Worm (Caenorhabditis elegans) whole organism, L1 larva: ENCODE data around the gene nlp-56.

ENCODE experiments used
- C34B4.2 ChIP-seq: sonication (generic microtip); optimal IDR thresholded peaks from 2 replicates; lab custom pipeline; 2017; ENCODE audit warnings: mild to moderate bottlenecking, missing genetic modification characterization, missing compliant biosample characterization
- F16B12.6 ChIP-seq: fragments of 150-350 bp; optimal IDR thresholded peaks from 2 replicates; lab custom pipeline; 2014; ENCODE audit warnings: missing biosample characterization, missing genetic modification characterization
- Y116A8C.19 ChIP-seq: sonication (generic microtip); optimal IDR thresholded peaks from 2 replicates; lab custom pipeline; 2016; ENCODE audit warnings: missing compliant biosample characterization, missing genetic modification characterization, borderline replicate concordance
- alr-1 ChIP-seq: fragments of 200-800 bp; sonication (Bioruptor generic); optimal IDR thresholded peaks from 2 replicates; lab custom pipeline; 2018; ENCODE audit warnings: borderline replicate concordance, mild to moderate bottlenecking, missing genetic modification characterization, missing compliant biosample characterization
- ama-1 ChIP-seq: fragments of 150-350 bp; optimal IDR thresholded peaks from 2 replicates; lab custom pipeline; 2014
- blmp-1 ChIP-seq: fragments of 150-350 bp; optimal IDR thresholded peaks from 2 replicates; lab custom pipeline; 2014; ENCODE audit warnings: missing biosample characterization, missing genetic modification characterization
- ceh-63 ChIP-seq: fragments of 200-800 bp; sonication (Bioruptor generic); optimal IDR thresholded peaks from 2 replicates; lab custom pipeline; 2018; ENCODE audit warnings: mild to moderate bottlenecking, missing genetic modification characterization, missing compliant biosample characterization
- ceh-8 ChIP-seq: fragments of 200-800 bp; sonication (Bioruptor generic); optimal IDR thresholded peaks from 2 replicates; lab custom pipeline; 2018; ENCODE audit warnings: mild to moderate bottlenecking, missing genetic modification characterization, moderate library complexity, missing compliant biosample characterization
- ceh-90 ChIP-seq: sonication (generic microtip); optimal IDR thresholded peaks from 2 replicates; lab custom pipeline; 2016; ENCODE audit warnings: missing genetic modification characterization, missing compliant biosample characterization
- ces-1 ChIP-seq: fragments of 150-350 bp; optimal IDR thresholded peaks from 2 replicates; lab custom pipeline; 2014; ENCODE audit warnings: missing biosample characterization, missing genetic modification reagents, missing genetic modification characterization
- dpl-1 ChIP-seq, 3 experiments: fragments of 150-350 bp in 2 of 3; sonication (generic microtip) in 1 of 3; optimal IDR thresholded peaks; 2 replicates each; lab custom pipeline; 2014 to 2017; ENCODE audit warnings: missing biosample characterization in 3 of 3, missing genetic modification characterization in 3 of 3, missing genetic modification reagents in 3 of 3
- efl-1 ChIP-seq, 4 experiments: fragments of 150-350 bp; optimal IDR thresholded peaks in 3 of 4; peaks in 1 of 4; 1 replicate in 1 of 4; 2 replicates in 3 of 4; lab custom pipeline; 2014; ENCODE audit warnings: missing biosample characterization in 2 of 4, missing genetic modification characterization in 2 of 4, missing genetic modification reagents in 2 of 4
- egl-27 ChIP-seq, 2 experiments: fragments of 150-350 bp in 1 of 2; sonication (generic microtip); optimal IDR thresholded peaks; 3 replicates each; lab custom pipeline; 2017 to 2018; ENCODE audit warnings: missing biosample characterization in 2 of 2, missing genetic modification characterization in 2 of 2, missing genetic modification reagents in 2 of 2
- elt-3 ChIP-seq, 6 experiments: fragments of 150-350 bp in 1 of 6; sonication (generic microtip); optimal IDR thresholded peaks; 2 replicates each; lab custom pipeline; 2017 to 2018; ENCODE audit warnings: missing biosample characterization in 6 of 6, missing genetic modification characterization in 6 of 6, inconsistent platforms in 1 of 6
- ets-5 ChIP-seq: fragments of 200-800 bp; sonication (Bioruptor generic); IDR thresholded peaks from 2 replicates; pipeline ENCODE4 v1.3.6; 2022; ENCODE audit warnings: missing genetic modification characterization, missing compliant biosample characterization
- fkh-10 ChIP-seq: sonication (generic microtip); optimal IDR thresholded peaks from 2 replicates; lab custom pipeline; 2017; ENCODE audit warnings: missing biosample characterization, missing genetic modification reagents, missing genetic modification characterization
- fkh-8 ChIP-seq: sonication (generic microtip); optimal IDR thresholded peaks from 2 replicates; lab custom pipeline; 2016; ENCODE audit warnings: mild to moderate bottlenecking, missing genetic modification characterization, missing compliant biosample characterization
- hlh-4 ChIP-seq: sonication (generic microtip); optimal IDR thresholded peaks from 2 replicates; lab custom pipeline; 2016; ENCODE audit warnings: mild to moderate bottlenecking, missing genetic modification characterization, missing compliant biosample characterization
- irx-1 ChIP-seq: sonication (generic microtip); optimal IDR thresholded peaks from 2 replicates; lab custom pipeline; 2016; ENCODE audit warnings: missing genetic modification characterization, missing compliant biosample characterization
- lin-13 ChIP-seq: fragments of 150-350 bp; optimal IDR thresholded peaks from 2 replicates; lab custom pipeline; 2014; ENCODE audit warnings: missing biosample characterization, missing genetic modification reagents, missing genetic modification characterization
- lin-15B ChIP-seq: fragments of 150-350 bp; sonication (generic microtip); optimal IDR thresholded peaks from 3 replicates; lab custom pipeline; 2014; ENCODE audit warnings: missing biosample characterization, missing genetic modification characterization
- lin-39 ChIP-seq: fragments of 150-350 bp; optimal IDR thresholded peaks from 2 replicates; lab custom pipeline; 2014; ENCODE audit warnings: missing biosample characterization, missing genetic modification reagents, missing genetic modification characterization
- mdl-1 ChIP-seq, 2 experiments: fragments of 150-350 bp; optimal IDR thresholded peaks; 2 replicates each; lab custom pipeline; 2014 to 2017; ENCODE audit warnings: missing biosample characterization in 2 of 2, missing genetic modification characterization in 2 of 2, inconsistent platforms in 1 of 2
- nhr-19 ChIP-seq: fragments of 200-800 bp; sonication (Bioruptor generic); conservative IDR thresholded peaks from 2 replicates; pipeline ENCODE4 v1.3.6; 2022; ENCODE audit warnings: missing genetic modification characterization, missing compliant biosample characterization
- nhr-20 ChIP-seq: sonication (generic microtip); optimal IDR thresholded peaks from 2 replicates; lab custom pipeline; 2016; ENCODE audit warnings: mild to moderate bottlenecking, missing genetic modification characterization, missing compliant biosample characterization
- nhr-77 ChIP-seq: fragments of 150-350 bp; optimal IDR thresholded peaks from 2 replicates; lab custom pipeline; 2014; ENCODE audit warnings: missing biosample characterization, missing genetic modification characterization
- nhr-84 ChIP-seq: sonication (generic microtip); optimal IDR thresholded peaks from 2 replicates; lab custom pipeline; 2017; ENCODE audit warnings: missing biosample characterization, missing genetic modification characterization
- pag-3 ChIP-seq: sonication (generic microtip); optimal IDR thresholded peaks from 2 replicates; lab custom pipeline; 2017; ENCODE audit warnings: missing genetic modification characterization, mild to moderate bottlenecking, missing compliant biosample characterization, antibody characterized with exemption, borderline replicate concordance; ENCODE audit not compliant: insufficient read depth
- pax-3 ChIP-seq: fragments of 200-800 bp; sonication (Bioruptor generic); optimal IDR thresholded peaks from 2 replicates; lab custom pipeline; 2018; ENCODE audit warnings: mild to moderate bottlenecking, missing genetic modification characterization, moderate library complexity, missing compliant biosample characterization
- pqm-1 ChIP-seq: sonication (generic microtip); optimal IDR thresholded peaks from 3 replicates; lab custom pipeline; 2017; ENCODE audit warnings: missing biosample characterization, missing genetic modification characterization
- rnt-1 ChIP-seq: sonication (generic microtip); optimal IDR thresholded peaks from 2 replicates; lab custom pipeline; 2016; ENCODE audit warnings: mild to moderate bottlenecking, missing genetic modification characterization, moderate library complexity, missing compliant biosample characterization
- sox-4 ChIP-seq: sonication (generic microtip); optimal IDR thresholded peaks from 2 replicates; lab custom pipeline; 2016; ENCODE audit warnings: missing genetic modification characterization, missing compliant biosample characterization
- sptf-1 ChIP-seq: fragments of 150-350 bp; optimal IDR thresholded peaks from 2 replicates; lab custom pipeline; 2014; ENCODE audit warnings: missing biosample characterization, missing genetic modification characterization
- swsn-7 ChIP-seq: sonication (generic microtip); optimal IDR thresholded peaks from 2 replicates; lab custom pipeline; 2016; ENCODE audit warnings: missing genetic modification characterization, missing compliant biosample characterization
- unc-130 ChIP-seq: fragments of 150-350 bp; optimal IDR thresholded peaks from 2 replicates; lab custom pipeline; 2017; ENCODE audit warnings: missing biosample characterization, missing genetic modification characterization, inconsistent platforms
- unc-30 ChIP-seq: sonication (generic microtip); optimal IDR thresholded peaks from 2 replicates; lab custom pipeline; 2017; ENCODE audit warnings: missing biosample characterization, missing genetic modification characterization
- unc-86 ChIP-seq: sonication (generic microtip); optimal IDR thresholded peaks from 2 replicates; lab custom pipeline; 2016; ENCODE audit warnings: missing genetic modification characterization, missing compliant biosample characterization
- unc-98 ChIP-seq: fragments of 200-800 bp; sonication (Bioruptor generic); IDR thresholded peaks from 2 replicates; pipeline ENCODE4 v1.3.6; 2022; ENCODE audit warnings: missing genetic modification characterization, missing compliant biosample characterization
- vab-15 ChIP-seq: sonication (generic microtip); optimal IDR thresholded peaks from 2 replicates; lab custom pipeline; 2017; ENCODE audit warnings: missing genotype, mild to moderate bottlenecking, missing genetic modification characterization, missing compliant biosample characterization
- zag-1 ChIP-seq: fragments of 150-350 bp; optimal IDR thresholded peaks from 2 replicates; lab custom pipeline; 2014; ENCODE audit warnings: missing biosample characterization, missing genetic modification characterization
- zip-4 ChIP-seq: fragments of 200-800 bp; sonication (Bioruptor generic); optimal IDR thresholded peaks from 2 replicates; lab custom pipeline; 2018; ENCODE audit warnings: mild to moderate bottlenecking, missing genetic modification characterization, moderate library complexity, missing compliant biosample characterization
- ztf-11 ChIP-seq, 2 experiments: sonication (generic microtip); optimal IDR thresholded peaks; 2 replicates each; lab custom pipeline; 2016 to 2017; ENCODE audit warnings: missing genetic modification characterization in 2 of 2, missing biosample characterization in 1 of 2, missing compliant biosample characterization in 1 of 2
- ztf-4 ChIP-seq: fragments of 150-350 bp; optimal IDR thresholded peaks from 2 replicates; lab custom pipeline; 2014; ENCODE audit warnings: missing biosample characterization, missing genetic modification characterization

The nlp-56 gene

DNA sequence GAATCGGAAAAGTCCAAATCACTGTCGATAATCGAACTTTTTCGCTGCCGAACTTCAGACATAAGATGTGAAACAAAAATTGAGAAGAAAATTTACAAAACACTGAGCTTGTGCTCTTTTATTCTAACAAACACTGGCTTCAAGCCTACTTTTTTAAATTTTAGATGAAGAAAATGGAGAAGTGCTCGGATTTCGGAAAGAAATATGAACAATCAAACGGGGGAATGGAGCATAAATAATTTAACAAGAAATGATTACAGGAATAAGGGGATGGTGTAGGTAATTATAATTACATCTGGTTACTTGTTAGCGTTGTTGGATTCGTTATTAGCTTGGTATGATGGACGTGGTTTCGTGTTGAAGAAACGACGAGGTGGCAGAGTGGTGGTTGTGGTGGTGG lies 13.2 kb downstream of the nlp-56 start, which contains the start of gene degl-1:
degl-1 (minus strand) TSS at position 101 of the 400 bp plus-strand sequence.
- no peak for TF ChIP-seq lin-13 (GFP tag; lab: Kevin White, UChicago)
- no peak for TF ChIP-seq F16B12.6 (tag; lab: Kevin White, UChicago)
- TF ChIP-seq ztf-4 (tag; lab: Kevin White, UChicago): no peak
- no peak for TF ChIP-seq ztf-11 (tag; optimal IDR thresholded peaks at IDR 0.05; lab: Kevin White, UChicago)
- TF ChIP-seq nhr-84 (tag; lab: Kevin White, UChicago): no peak

- TF ChIP-seq unc-130 (tag; lab: Kevin White, UChicago) (no peak), efl-1 (optimal IDR thresholded peaks at IDR 0.05; lab: Kevin White, UChicago) (no peak), efl-1 (GFP tag; optimal IDR thresholded peaks at IDR 0.05 in 1 of 2; lab: Kevin White, UChicago) (peak in 1 of 2 experiments; percentile 42)
- TF ChIP-seq, all 84 proteins: peak for 1
Measured at ce11 chrIV:14770663-14771062, 13.9 kb downstream of the nlp-56 start.

ce11 chrIV:14769218-14769835 lies 15.2 kb downstream of the nlp-56 start, which contains the start of gene Y57G11C.43:
TSS of gene Y57G11C.43 (plus strand) at chrIV:14769441.
- no peak for TF ChIP-seq unc-30 (tag; lab: Kevin White, UChicago)
- no peak for TF ChIP-seq blmp-1
- no peak for TF ChIP-seq mdl-1 (tag; optimal IDR thresholded peaks at IDR 0.05; lab: Kevin White, UChicago)
- TF ChIP-seq lin-39 (tag; lab: Kevin White, UChicago): no peak
- no peak for TF ChIP-seq sptf-1
- no peak for TF ChIP-seq hlh-4 (tag; lab: Kevin White, UChicago)
- no peak for TF ChIP-seq pax-3
- no peak for TF ChIP-seq ceh-8 (GFP tag; lab: Kevin White, UChicago)
- no peak for TF ChIP-seq sox-4 (tag; lab: Kevin White, UChicago)
- no peak for TF ChIP-seq irx-1 (tag; lab: Kevin White, UChicago)
- TF ChIP-seq pag-3 (tag; lab: Kevin White, UChicago): no peak

- TF ChIP-seq egl-27 (tag; optimal IDR thresholded peaks at IDR 0.05; lab: Kevin White, UChicago): peak; percentile 48 to 67
- peak; percentile 88 for TF ChIP-seq fkh-10 (GFP tag; lab: Kevin White, UChicago)
- no peak for TF ChIP-seq Y116A8C.19 (tag; lab: Kevin White, UChicago)
- peak; percentile 97 for TF ChIP-seq lin-15B (tag; lab: Kevin White, UChicago)
- peak; percentile 93 for TF ChIP-seq unc-86 (tag; lab: Kevin White, UChicago)
- TF ChIP-seq unc-98 (GFP tag; lab: Robert Waterston, UW): no peak
- peak; percentile 57 for TF ChIP-seq zag-1 (tag; lab: Kevin White, UChicago)
- TF ChIP-seq fkh-8 (tag; lab: Kevin White, UChicago): peak; percentile 95
- peak; percentile 95 for TF ChIP-seq rnt-1 (tag; lab: Kevin White, UChicago)
- peak; percentile 84 for TF ChIP-seq ama-1 (lab: Kevin White, UChicago)
- TF ChIP-seq irx-1 (tag; lab: Kevin White, UChicago): peak; percentile 89
- peak; percentile 50 for TF ChIP-seq ceh-90 (tag; lab: Kevin White, UChicago)
- TF ChIP-seq vab-15: peak; percentile 81
- peak; percentile 96 for TF ChIP-seq swsn-7 (tag; lab: Kevin White, UChicago)
- no peak for TF ChIP-seq pag-3 (tag; lab: Kevin White, UChicago)
- TF ChIP-seq pqm-1: peak; percentile 13
- peak; percentile 87 for TF ChIP-seq pax-3
- TF ChIP-seq nhr-19 (GFP tag; lab: Robert Waterston, UW): peak; percentile 94
- peak; percentile 96 for TF ChIP-seq nhr-20 (tag; lab: Kevin White, UChicago)
- TF ChIP-seq mdl-1 (tag; optimal IDR thresholded peaks at IDR 0.05; lab: Kevin White, UChicago): peak in 1 of 2 experiments; percentile 93
- no peak for TF ChIP-seq ces-1 (GFP tag; lab: Kevin White, UChicago)
- TF ChIP-seq zip-4 (GFP tag; lab: Kevin White, UChicago): peak; percentile 92
- peak; percentile 54 for TF ChIP-seq C34B4.2
- no peak for TF ChIP-seq alr-1 (tag; lab: Kevin White, UChicago)
- TF ChIP-seq hlh-4 (tag; lab: Kevin White, UChicago): no peak
- TF ChIP-seq nhr-77 (tag; lab: Kevin White, UChicago): peak; percentile 93
- peak in 1 of 2 experiments; percentile 72 for TF ChIP-seq ztf-11 (tag; optimal IDR thresholded peaks at IDR 0.05; lab: Kevin White, UChicago)
- no peak for TF ChIP-seq ceh-63 (GFP tag; lab: Kevin White, UChicago)
- no peak for TF ChIP-seq ets-5
- TF ChIP-seq elt-3 (tag; optimal IDR thresholded peaks at IDR 0.05; lab: Kevin White, UChicago): peak in 3 of 6 experiments; percentile 42 to 93 (median 91)
- TF ChIP-seq dpl-1 (GFP tag; optimal IDR thresholded peaks at IDR 0.05; lab: Kevin White, UChicago): peak; percentile 81 to 86 (median 86)
Measured at ce11 chrIV:14767693-14768251, 16.8 kb downstream of the nlp-56 start, which contains the start of the genes mrps-7 and Y57G11C.3. TSS of gene mrps-7 (minus strand) at chrIV:14767730. TSS of gene Y57G11C.3 (plus strand) at chrIV:14768201.
